Worm (Caenorhabditis elegans) whole organism, L4/young adult: ENCODE results near the gene rps-21.

ENCODE experiments used
- W03F9.2 ChIP-seq: fragments of 150-350 bp; optimal IDR thresholded peaks from 2 replicates; lab custom pipeline; 2014; ENCODE audit warnings: missing biosample characterization, missing genetic modification characterization
- dao-5 ChIP-seq: sonication (generic microtip); optimal IDR thresholded peaks from 2 replicates; lab custom pipeline; 2016; ENCODE audit warnings: missing genotype, missing genetic modification characterization, moderate library complexity, missing compliant biosample characterization
- him-1 ChIP-seq: sonication (generic microtip); optimal IDR thresholded peaks from 2 replicates; lab custom pipeline; 2016; ENCODE audit warnings: missing genotype, missing genetic modification reagents, missing genetic modification characterization, missing compliant biosample characterization

- TF ChIP-seq W03F9.2, result no peak
- no peak for TF ChIP-seq him-1 (tag; lab: Kevin White, UChicago)
- no peak for TF ChIP-seq dao-5 (tag; lab: Kevin White, UChicago)
These were observed 5.4 kb downstream of the rps-21 start, which contains the start of gene yju-2 for ce11 chrIII:7184022-7184421.
